Worm (Caenorhabditis elegans): ENCODE data around the gene mrps-25.
A peak's percentile ranks its signal among the peaks of the same experiment; 100 is the strongest.

mrps-25 gene

DNA sequence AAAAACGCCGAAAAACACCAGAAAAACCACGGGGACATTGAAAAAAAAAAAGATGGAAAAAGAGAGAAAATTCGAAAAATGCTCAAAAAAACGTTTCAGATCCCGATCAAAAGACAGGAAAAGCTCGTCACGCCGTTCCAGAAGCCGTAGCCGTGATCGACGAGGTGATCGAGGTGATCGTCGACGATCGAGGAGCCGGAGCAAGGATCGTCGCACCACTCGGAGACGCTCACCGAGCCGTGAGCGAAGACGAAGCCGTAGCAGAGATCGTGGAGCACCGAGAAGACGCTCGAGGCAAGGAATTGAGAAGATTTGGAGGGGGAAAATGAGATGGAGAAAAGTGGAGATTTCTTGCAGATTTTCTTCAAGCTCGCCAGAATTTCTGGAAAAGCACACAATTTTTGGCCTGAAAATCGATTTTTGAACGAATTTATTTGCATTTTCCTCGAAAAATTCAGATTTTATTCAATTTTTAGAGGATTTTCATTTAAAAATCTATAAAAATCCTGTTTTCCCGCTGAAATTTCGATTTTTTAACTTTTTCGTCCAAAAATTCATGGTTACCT lies 43.4 kb upstream of the mrps-25 start:
- no peak for TF ChIP-seq fkh-10 (GFP tag; optimal IDR thresholded peaks at IDR 0.05)

DNA sequence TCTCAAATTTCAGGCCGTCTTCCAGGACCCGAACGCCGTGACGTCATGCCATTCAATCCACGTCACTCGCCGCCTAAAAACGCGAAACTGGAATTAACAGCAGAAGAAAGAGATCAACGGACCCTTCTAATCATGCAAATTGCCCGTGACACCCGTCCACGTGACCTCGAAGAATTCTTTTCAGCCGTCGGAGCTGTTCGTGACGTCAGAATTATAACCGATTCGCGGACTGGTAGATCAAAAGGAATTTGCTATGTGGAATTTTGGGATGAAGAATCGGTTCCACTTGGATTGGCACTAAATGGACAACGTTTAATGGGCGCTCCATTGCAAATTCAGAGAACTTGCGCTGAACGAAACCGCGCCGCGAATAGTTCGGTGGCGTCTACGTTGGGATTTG lies 41.3 kb upstream of the mrps-25 start:
- TF ChIP-seq elt-1 (tag; optimal IDR thresholded peaks at IDR 0.05) (no peak), ama-1 (optimal IDR thresholded peaks at IDR 0.05) (no peak), nhr-77 (tag; optimal IDR thresholded peaks at IDR 0.05) (no peak), mdl-1 (tag; optimal IDR thresholded peaks at IDR 0.05) (no peak), unc-39 (tag; optimal IDR thresholded peaks at IDR 0.05) (no peak), pha-4 (tag; optimal IDR thresholded peaks at IDR 0.05) (no peak), fos-1 (tag; optimal IDR thresholded peaks at IDR 0.05) (no peak), egl-27 (tag; optimal IDR thresholded peaks at IDR 0.05) (no peak)

DNA sequence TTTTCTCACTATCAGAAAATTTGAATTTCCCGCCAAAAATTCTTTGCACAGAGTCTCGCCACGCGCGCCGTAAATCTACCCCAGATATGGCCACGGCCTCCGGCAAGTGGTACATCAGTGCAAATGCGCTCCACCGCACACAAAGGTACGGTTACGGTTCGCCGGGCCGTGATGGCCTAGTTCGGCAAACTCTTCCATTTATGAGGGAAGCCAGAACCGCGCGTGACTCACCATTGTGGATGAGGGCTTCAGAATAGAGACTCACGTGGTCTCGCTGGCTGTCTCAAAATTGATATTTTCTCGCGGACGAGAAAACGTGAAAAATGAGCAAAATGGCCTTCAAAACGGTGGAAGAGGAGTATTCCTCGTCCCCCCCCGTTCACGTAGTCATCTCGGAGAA lies 36.9 kb upstream of the mrps-25 start:
- TF ChIP-seq nhr-237 (tag; optimal IDR thresholded peaks at IDR 0.05) (no peak), hmg-11 (tag; optimal IDR thresholded peaks at IDR 0.05) (no peak), mdl-1 (tag; optimal IDR thresholded peaks at IDR 0.05) (no peak), daf-12 (tag; optimal IDR thresholded peaks at IDR 0.05) (no peak), eor-1 (tag; optimal IDR thresholded peaks at IDR 0.05) (no peak), lsy-12 (tag; optimal IDR thresholded peaks at IDR 0.05) (no peak), nhr-43 (tag; optimal IDR thresholded peaks at IDR 0.05; ENCODE audit: poor library complexity, severe bottlenecking) (no peak), ceh-82 (tag; optimal IDR thresholded peaks at IDR 0.05) (no peak), fos-1 (tag; optimal IDR thresholded peaks at IDR 0.05) (no peak), jun-1 (tag; optimal IDR thresholded peaks at IDR 0.05) (no peak), ceh-9 (tag; optimal IDR thresholded peaks at IDR 0.05) (no peak), ama-1 (optimal IDR thresholded peaks at IDR 0.05) (no peak), ztf-4 (tag; optimal IDR thresholded peaks at IDR 0.05) (no peak), nhr-67 (tag; optimal IDR thresholded peaks at IDR 0.05) (no peak), elt-1 (tag; optimal IDR thresholded peaks at IDR 0.05) (no peak), skn-1 (tag; optimal IDR thresholded peaks at IDR 0.05) (no peak), egl-27 (tag; optimal IDR thresholded peaks at IDR 0.05) (no peak)

DNA sequence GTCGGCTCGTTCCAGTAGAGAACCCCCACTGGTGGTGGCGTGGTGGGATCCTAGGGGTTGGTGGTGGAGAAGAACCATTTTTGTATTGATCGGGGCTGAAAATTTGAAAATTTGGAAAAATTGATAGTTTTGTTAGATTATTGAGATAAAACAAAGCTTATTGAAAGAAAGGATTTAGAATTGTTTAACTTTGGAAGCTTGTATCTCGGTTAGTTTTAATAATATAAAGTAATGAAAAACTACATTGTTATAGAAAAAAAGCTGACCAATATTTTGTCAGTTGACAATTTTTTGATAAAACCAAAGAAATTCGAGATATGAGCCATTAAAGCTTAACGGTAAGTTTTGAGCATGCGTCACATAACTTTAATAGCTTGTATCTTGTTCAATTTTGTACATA lies 26.8 kb upstream of the mrps-25 start, which contains the start of gene abhd-14:
abhd-14 (minus strand) TSS at position 101 of the 400 bp plus-strand sequence.
- TF ChIP-seq nhr-23 (tag; optimal IDR thresholded peaks at IDR 0.05) (no peak), daf-12 (tag; optimal IDR thresholded peaks at IDR 0.05) (no peak), ZK546.5 (tag; optimal IDR thresholded peaks at IDR 0.05) (no peak), ceh-82 (tag; optimal IDR thresholded peaks at IDR 0.05) (no peak), ztf-11 (tag; optimal IDR thresholded peaks at IDR 0.05) (no peak), egl-5 (tag; optimal IDR thresholded peaks at IDR 0.05) (no peak), nhr-67 (tag; optimal IDR thresholded peaks at IDR 0.05) (no peak), nhr-12 (tag; optimal IDR thresholded peaks at IDR 0.05) (no peak), nhr-25 (tag; optimal IDR thresholded peaks at IDR 0.05) (no peak), fkh-2 (tag; optimal IDR thresholded peaks at IDR 0.05) (no peak), ceh-9 (tag; optimal IDR thresholded peaks at IDR 0.05) (no peak), nhr-237 (tag; optimal IDR thresholded peaks at IDR 0.05) (no peak)

DNA sequence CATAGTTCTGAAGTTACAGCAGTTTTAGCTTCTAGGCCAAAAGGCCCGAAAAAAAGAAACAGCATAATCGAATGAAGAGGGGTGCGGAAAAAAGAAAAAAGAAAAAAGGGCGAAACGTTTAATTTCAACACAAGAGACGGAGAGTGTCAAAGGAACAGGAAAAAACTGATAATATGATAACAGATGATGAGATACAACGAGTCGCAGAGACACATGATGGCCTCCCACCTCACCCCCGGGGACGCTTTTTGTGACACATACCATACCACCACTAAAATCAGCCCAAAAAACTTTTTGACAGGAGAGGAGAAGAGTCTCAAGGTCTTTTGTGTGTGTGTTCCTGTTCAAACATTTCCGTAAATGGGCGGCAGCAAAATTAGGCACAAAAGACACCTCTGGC lies 21.6 kb upstream of the mrps-25 start:
- peak; percentile 36 for TF ChIP-seq jun-1 (tag; optimal IDR thresholded peaks at IDR 0.05)
- TF ChIP-seq unc-39 (tag; optimal IDR thresholded peaks at IDR 0.05), result no peak
- peak; percentile 12 for TF ChIP-seq nhr-25 (tag; optimal IDR thresholded peaks at IDR 0.05)
- TF ChIP-seq unc-62 (GFP tag; optimal IDR thresholded peaks at IDR 0.05), result no peak
- peak; percentile 67 for TF ChIP-seq pqm-1 (tag; optimal IDR thresholded peaks at IDR 0.05)
- TF ChIP-seq nhr-237 (tag; optimal IDR thresholded peaks at IDR 0.05), result no peak
- TF ChIP-seq snpc-4 (tag; optimal IDR thresholded peaks at IDR 0.05), result peak; percentile 15
- TF ChIP-seq hmg-11 (tag; optimal IDR thresholded peaks at IDR 0.05), result peak; percentile 38
- no peak for TF ChIP-seq egl-5 (tag; optimal IDR thresholded peaks at IDR 0.05)
- TF ChIP-seq elt-2 (tag; optimal IDR thresholded peaks at IDR 0.05), result peak; percentile 84
- no peak for TF ChIP-seq aly-2 (tag; optimal IDR thresholded peaks at IDR 0.05)
- TF ChIP-seq nfya-1 (tag; optimal IDR thresholded peaks at IDR 0.05; ENCODE audit: insufficient read depth), result peak; percentile 18
- TF ChIP-seq skn-1 (tag; optimal IDR thresholded peaks at IDR 0.05), result peak; percentile 24
- TF ChIP-seq fos-1 (tag; optimal IDR thresholded peaks at IDR 0.05), result no peak

Data from whole organism, L3 larva.